Fruit fly (Drosophila melanogaster) S2 (cell line): Measurements from ENCODE around the gene cort.

Experiments
- CG8478 ChIP-seq: fragments of >200 bp; optimal IDR thresholded peaks from 2 replicates; lab custom pipeline; 2018
- CTCF ChIP-seq, 2 experiments: fragments of >200 bp; optimal IDR thresholded peaks; 2 replicates each; lab custom pipeline; 2018

cort gene

dm6 chr2L:6676535-6676934, at the start of gene cort:
TSS of gene cort (minus strand) at chr2L:6676635.
- TF ChIP-seq CTCF (optimal IDR thresholded peaks at IDR 0.05; lab: Kevin White, UChicago): no peak
- no peak for TF ChIP-seq CG8478 (lab: Kevin White, UChicago)

dm6 chr2L:6723750-6724503, 47.5 kb upstream of the cort start, which contains the start of gene Liprin-alpha:
TSS of gene Liprin-alpha (plus strand) at chr2L:6723903.
- TF ChIP-seq CG8478 (lab: Kevin White, UChicago) (no peak), CTCF (optimal IDR thresholded peaks at IDR 0.05; lab: Kevin White, UChicago) (peak in 1 of 2 experiments; percentile 16)

dm6 chr2L:6722822-6723749, 46.7 kb upstream of the cort start, which contains the start of gene homer:
TSS of gene homer (minus strand) at chr2L:6723359.
- TF ChIP-seq CTCF (optimal IDR thresholded peaks at IDR 0.05; lab: Kevin White, UChicago) (no peak), CG8478 (lab: Kevin White, UChicago) (no peak)

- TF ChIP-seq CG8478 (lab: Kevin White, UChicago): no peak
- no peak for TF ChIP-seq CTCF (optimal IDR thresholded peaks at IDR 0.05; lab: Kevin White, UChicago)
These were observed 45.3 kb upstream of the cort start for dm6 chr2L:6721710-6722109.

dm6 chr2L:6717460-6717859, 41.0 kb upstream of the cort start, which contains the start of gene Aatf:
TSS of gene Aatf (plus strand) at chr2L:6717625.
- TF ChIP-seq CG8478 (lab: Kevin White, UChicago) (no peak), CTCF (optimal IDR thresholded peaks at IDR 0.05; lab: Kevin White, UChicago) (peak in 1 of 2 experiments; percentile 23)

dm6 chr2L:6716921-6717320, 40.5 kb upstream of the cort start:
- TF ChIP-seq CTCF (optimal IDR thresholded peaks at IDR 0.05; lab: Kevin White, UChicago): no peak
- TF ChIP-seq CG8478 (lab: Kevin White, UChicago): no peak

dm6 chr2L:6716182-6716770, 39.8 kb upstream of the cort start, which contains the start of gene AkhR:
TSS of gene AkhR (minus strand) at chr2L:6716186.
- TF ChIP-seq CTCF (optimal IDR thresholded peaks at IDR 0.05; lab: Kevin White, UChicago) (no peak), CG8478 (lab: Kevin White, UChicago) (no peak)

dm6 chr2L:6708997-6709662, 32.7 kb upstream of the cort start, which contains the start of gene Tsp:
TSS of gene Tsp (minus strand) at chr2L:6709086.
- no peak for TF ChIP-seq CG8478 (lab: Kevin White, UChicago)
- no peak for TF ChIP-seq CTCF (optimal IDR thresholded peaks at IDR 0.05; lab: Kevin White, UChicago)

- TF ChIP-seq CG8478 (lab: Kevin White, UChicago): no peak
- no peak for TF ChIP-seq CTCF (optimal IDR thresholded peaks at IDR 0.05; lab: Kevin White, UChicago)
These were observed 30.0 kb upstream of the cort start for dm6 chr2L:6706368-6706919.

- TF ChIP-seq CTCF (optimal IDR thresholded peaks at IDR 0.05; lab: Kevin White, UChicago): no peak
- no peak for TF ChIP-seq CG8478 (lab: Kevin White, UChicago)
These were observed 28.6 kb upstream of the cort start for dm6 chr2L:6705081-6705480.

- no peak for TF ChIP-seq CG8478 (lab: Kevin White, UChicago)
- no peak for TF ChIP-seq CTCF (optimal IDR thresholded peaks at IDR 0.05; lab: Kevin White, UChicago)
These were observed 25.2 kb upstream of the cort start for dm6 chr2L:6701409-6702199.

- TF ChIP-seq CG8478 (lab: Kevin White, UChicago) (no peak), CTCF (optimal IDR thresholded peaks at IDR 0.05; lab: Kevin White, UChicago) (no peak)
These were observed 24.3 kb upstream of the cort start for dm6 chr2L:6700742-6701141.

- TF ChIP-seq CG8478 (lab: Kevin White, UChicago): no peak
- TF ChIP-seq CTCF (optimal IDR thresholded peaks at IDR 0.05; lab: Kevin White, UChicago): no peak
These were observed 22.0 kb upstream of the cort start for dm6 chr2L:6698387-6698786.
